Fruit fly (Drosophila melanogaster) whole organism, embryonic: ENCODE results near the gene CG7058.

Source experiments
- Bdp1 ChIP-seq: fragments of 200-800 bp; sonication (Bioruptor generic); optimal IDR thresholded peaks from 3 replicates; lab custom pipeline; 2016; ENCODE audit warnings: missing biosample characterization, missing genetic modification characterization
- CG10565 ChIP-seq: fragments of 200-800 bp; sonication (Bioruptor generic); optimal IDR thresholded peaks from 3 replicates; lab custom pipeline; 2016; ENCODE audit warnings: missing biosample characterization, mild to moderate bottlenecking, missing genetic modification characterization
- CG11398 ChIP-seq: fragments of 200-800 bp; sonication (Bioruptor generic); optimal IDR thresholded peaks from 2 replicates; lab custom pipeline; 2016; ENCODE audit warnings: missing biosample characterization, missing genetic modification characterization
- CG11560 ChIP-seq: fragments of 200-800 bp; sonication (Bioruptor generic); IDR thresholded peaks from 3 replicates; pipeline ENCODE4 v1.3.6; 2022; ENCODE audit warnings: missing biosample characterization, missing genetic modification characterization
- CG13624 ChIP-seq: fragments of 200-800 bp; sonication (Bioruptor generic); optimal IDR thresholded peaks from 2 replicates; lab custom pipeline; 2016; ENCODE audit warnings: missing biosample characterization, missing genetic modification characterization
- CG14014 ChIP-seq: fragments of 200-800 bp; sonication (Bioruptor generic); IDR thresholded peaks from 2 replicates; pipeline ENCODE4 v1.3.6; 2022; ENCODE audit warnings: missing biosample characterization, missing genetic modification characterization
- CG1602 ChIP-seq: fragments of 200-800 bp; sonication (Bioruptor generic); optimal IDR thresholded peaks from 3 replicates; lab custom pipeline; 2016; ENCODE audit warnings: missing biosample characterization, missing genetic modification characterization
- CG17186 ChIP-seq: fragments of 200-800 bp; sonication (Bioruptor generic); optimal IDR thresholded peaks from 3 replicates; lab custom pipeline; 2017; ENCODE audit warnings: missing biosample characterization, missing genetic modification reagents, missing genetic modification characterization
- CG17359 ChIP-seq: fragments of 200-800 bp; sonication (Bioruptor generic); optimal IDR thresholded peaks from 3 replicates; lab custom pipeline; 2018; ENCODE audit warnings: missing biosample characterization, mild to moderate bottlenecking, missing genetic modification characterization, moderate library complexity
- CG17829 ChIP-seq: fragments of 200-800 bp; optimal IDR thresholded peaks from 2 replicates; lab custom pipeline; 2019; ENCODE audit warnings: missing biosample characterization, mild to moderate bottlenecking, missing genetic modification characterization, moderate library complexity
- CG31441 ChIP-seq: fragments of 200-800 bp; sonication (Bioruptor generic); IDR thresholded peaks from 2 replicates; pipeline ENCODE4 v1.3.6; 2022; ENCODE audit warnings: missing biosample characterization, missing genetic modification characterization
- CG3281 ChIP-seq: fragments of 200-800 bp; sonication (Bioruptor generic); optimal IDR thresholded peaks from 3 replicates; lab custom pipeline; 2017; ENCODE audit warnings: missing biosample characterization, mild to moderate bottlenecking, missing genetic modification characterization
- CG33557 ChIP-seq: fragments of 200-800 bp; sonication (Bioruptor generic); optimal IDR thresholded peaks from 2 replicates; lab custom pipeline; 2019; ENCODE audit warnings: missing biosample characterization, mild to moderate bottlenecking, missing genetic modification characterization, moderate library complexity
- CG43689 ChIP-seq: fragments of 200-800 bp; sonication (Bioruptor generic); IDR thresholded peaks from 2 replicates; pipeline ENCODE4 v1.3.6; 2022; ENCODE audit warnings: missing biosample characterization, missing genetic modification characterization
- CG8924 ChIP-seq: fragments of 200-800 bp; optimal IDR thresholded peaks from 3 replicates; lab custom pipeline; 2019; ENCODE audit warnings: missing biosample characterization, mild to moderate bottlenecking, missing genetic modification characterization, moderate library complexity
- CG9797 ChIP-seq: fragments of 200-800 bp; sonication (Bioruptor generic); optimal IDR thresholded peaks from 3 replicates; lab custom pipeline; 2018; ENCODE audit warnings: missing biosample characterization, mild to moderate bottlenecking, missing genetic modification characterization
- CG9876 ChIP-seq: fragments of 200-800 bp; sonication (Bioruptor generic); optimal IDR thresholded peaks from 2 replicates; lab custom pipeline; 2016; ENCODE audit warnings: missing biosample characterization, missing genetic modification characterization
- Dbx ChIP-seq: fragments of 200-800 bp; sonication (Bioruptor generic); IDR thresholded peaks from 3 replicates; pipeline ENCODE4 v1.3.6; 2022; ENCODE audit warnings: missing biosample characterization, missing genetic modification characterization
- Dref ChIP-seq: fragments of 200-800 bp; sonication (Bioruptor generic); IDR thresholded peaks from 2 replicates; pipeline ENCODE4 v1.3.6; 2022; ENCODE audit warnings: missing biosample characterization, missing genetic modification characterization
- E2f1 ChIP-seq: fragments of 200-800 bp; sonication (Bioruptor generic); IDR thresholded peaks from 2 replicates; pipeline ENCODE4 v1.3.6; 2022; ENCODE audit warnings: missing biosample characterization, missing genetic modification characterization
- Ets65A ChIP-seq: fragments of 200-800 bp; sonication (Bioruptor generic); peaks from one replicate; lab custom pipeline; 2016; ENCODE audit warnings: missing biosample characterization, missing genetic modification characterization
- Hmr ChIP-seq: fragments of 200-800 bp; sonication (Bioruptor generic); optimal IDR thresholded peaks from 3 replicates; lab custom pipeline; 2017; ENCODE audit warnings: mild to moderate bottlenecking, missing biosample characterization, missing genetic modification reagents, missing genetic modification characterization
- Lim3 ChIP-seq: fragments of 200-800 bp; sonication (Bioruptor generic); IDR thresholded peaks from 2 replicates; pipeline ENCODE4 v1.3.6; 2022; ENCODE audit warnings: missing biosample characterization, missing genetic modification characterization
- Med ChIP-seq: fragments of 200-800 bp; sonication (Bioruptor generic); peaks from one replicate; lab custom pipeline; 2016; ENCODE audit warnings: missing biosample characterization, missing genetic modification characterization, mild to moderate bottlenecking, inconsistent platforms, moderate library complexity
- NC2β ChIP-seq: fragments of 200-800 bp; sonication (Bioruptor generic); optimal IDR thresholded peaks from 2 replicates; lab custom pipeline; 2016; ENCODE audit warnings: missing biosample characterization, missing genetic modification characterization
- Nf-YC ChIP-seq: fragments of 200-800 bp; optimal IDR thresholded peaks from 3 replicates; lab custom pipeline; 2019; ENCODE audit warnings: missing biosample characterization, mild to moderate bottlenecking, missing genetic modification characterization, moderate library complexity
- Pdp1 ChIP-seq, 2 experiments: fragments of 200-800 bp; sonication (Bioruptor generic); optimal IDR thresholded peaks; 3 replicates each; lab custom pipeline; 2016; ENCODE audit warnings: missing biosample characterization in 2 of 2, missing genetic modification characterization in 2 of 2, mild to moderate bottlenecking in 1 of 2, moderate library complexity in 1 of 2
- Poxn ChIP-seq: fragments of 200-800 bp; sonication (Bioruptor generic); IDR thresholded peaks from 2 replicates; pipeline ENCODE4 v1.3.6; 2022; ENCODE audit warnings: missing biosample characterization, missing genetic modification characterization
- Rfx ChIP-seq: fragments of 200-800 bp; sonication (Bioruptor generic); IDR thresholded peaks from 2 replicates; pipeline ENCODE4 v1.3.6; 2022; ENCODE audit warnings: missing biosample characterization, missing genetic modification characterization
- Spps ChIP-seq: fragments of 200-800 bp; sonication (Bioruptor generic); optimal IDR thresholded peaks from 2 replicates; lab custom pipeline; 2018; ENCODE audit warnings: missing biosample characterization, mild to moderate bottlenecking, missing genetic modification characterization
- Sry-β ChIP-seq: fragments of 200-800 bp; sonication (Bioruptor generic); optimal IDR thresholded peaks from 2 replicates; lab custom pipeline; 2018; ENCODE audit warnings: missing biosample characterization, mild to moderate bottlenecking, missing genetic modification characterization, moderate library complexity
- amos ChIP-seq: fragments of 200-800 bp; sonication (Bioruptor generic); IDR thresholded peaks from 2 replicates; pipeline ENCODE4 v1.3.6; 2022; ENCODE audit warnings: missing biosample characterization, missing genetic modification characterization; ENCODE audit not compliant: partially characterized antibody
- caup ChIP-seq: fragments of 200-800 bp; sonication (Bioruptor generic); optimal IDR thresholded peaks from 3 replicates; lab custom pipeline; 2017; ENCODE audit warnings: missing biosample characterization, mild to moderate bottlenecking, missing genetic modification characterization, moderate library complexity; ENCODE audit not compliant: severe bottlenecking
- chm ChIP-seq: fragments of 200-800 bp; sonication (Bioruptor generic); IDR thresholded peaks from 2 replicates; pipeline ENCODE4 v1.3.6; 2022; ENCODE audit warnings: missing biosample characterization, missing genetic modification characterization
- ci ChIP-seq: fragments of 200-800 bp; sonication (Bioruptor generic); IDR thresholded peaks from 3 replicates; pipeline ENCODE4 v1.3.6; 2022; ENCODE audit warnings: missing biosample characterization, missing genetic modification characterization
- crol ChIP-seq: fragments of 200-800 bp; sonication (Bioruptor generic); IDR thresholded peaks from 2 replicates; pipeline ENCODE4 v1.3.6; 2022; ENCODE audit warnings: missing biosample characterization, missing genetic modification characterization
- eyg ChIP-seq: fragments of 200-800 bp; sonication (Bioruptor generic); optimal IDR thresholded peaks from 3 replicates; lab custom pipeline; 2016; ENCODE audit warnings: missing biosample characterization, missing genetic modification characterization
- gcm ChIP-seq: fragments of 200-800 bp; sonication (Bioruptor generic); optimal IDR thresholded peaks from 2 replicates; lab custom pipeline; 2019; ENCODE audit warnings: missing biosample characterization, mild to moderate bottlenecking, missing genetic modification characterization, moderate library complexity
- grau ChIP-seq: fragments of 200-800 bp; optimal IDR thresholded peaks from 3 replicates; lab custom pipeline; 2019; ENCODE audit warnings: missing biosample characterization, mild to moderate bottlenecking, missing genetic modification characterization, moderate library complexity
- h ChIP-seq: fragments of >200 bp; optimal IDR thresholded peaks from 2 replicates; lab custom pipeline; 2017
- hth ChIP-seq: fragments of >200 bp; optimal IDR thresholded peaks from 2 replicates; lab custom pipeline; 2017; ENCODE audit warnings: inconsistent platforms
- mam ChIP-seq: fragments of 200-800 bp; sonication (Bioruptor generic); optimal IDR thresholded peaks from 3 replicates; lab custom pipeline; 2016; ENCODE audit warnings: missing biosample characterization, missing genetic modification characterization
- nau ChIP-seq: fragments of 200-800 bp; sonication (Bioruptor generic); optimal IDR thresholded peaks from 3 replicates; lab custom pipeline; 2017; ENCODE audit warnings: missing biosample characterization, mild to moderate bottlenecking, missing genetic modification characterization, missing genetic modification reagents
- nom ChIP-seq: fragments of 200-800 bp; sonication (Bioruptor generic); optimal IDR thresholded peaks from 2 replicates; lab custom pipeline; 2017; ENCODE audit warnings: missing biosample characterization, missing genetic modification characterization, mild to moderate bottlenecking, moderate library complexity, missing genetic modification reagents
- org-1 ChIP-seq: fragments of 200-800 bp; sonication (Bioruptor generic); optimal IDR thresholded peaks from 2 replicates; lab custom pipeline; 2017; ENCODE audit warnings: missing biosample characterization, missing genetic modification characterization
- pros ChIP-seq: fragments of 200-800 bp; sonication (Bioruptor generic); optimal IDR thresholded peaks from 3 replicates; lab custom pipeline; 2019; ENCODE audit warnings: missing biosample characterization, mild to moderate bottlenecking, missing genetic modification characterization, moderate library complexity
- pum ChIP-seq: fragments of 200-800 bp; sonication (Bioruptor generic); optimal IDR thresholded peaks from 2 replicates; lab custom pipeline; 2016; ENCODE audit warnings: missing biosample characterization, missing genetic modification characterization
- run ChIP-seq: fragments of 200-800 bp; sonication (Bioruptor generic); optimal IDR thresholded peaks from 3 replicates; lab custom pipeline; 2018; ENCODE audit warnings: missing biosample characterization, mild to moderate bottlenecking, missing genetic modification characterization
- sna ChIP-seq: fragments of 200-800 bp; sonication (Bioruptor generic); IDR thresholded peaks from 2 replicates; pipeline ENCODE4 v1.3.6; 2022; ENCODE audit warnings: missing biosample characterization, missing genetic modification characterization; ENCODE audit not compliant: partially characterized antibody
- ssp ChIP-seq: fragments of 200-800 bp; sonication (Bioruptor generic); IDR thresholded peaks from 2 replicates; pipeline ENCODE4 v1.3.6; 2022; ENCODE audit warnings: missing biosample characterization, missing genetic modification characterization
- tgo ChIP-seq: fragments of 200-800 bp; sonication (Bioruptor generic); IDR thresholded peaks from 3 replicates; pipeline ENCODE4 v1.3.6; 2022; ENCODE audit warnings: missing biosample characterization, missing genetic modification characterization
- wek ChIP-seq: fragments of 200-800 bp; sonication (Bioruptor generic); optimal IDR thresholded peaks from 3 replicates; lab custom pipeline; 2018; ENCODE audit warnings: missing biosample characterization, mild to moderate bottlenecking, missing genetic modification characterization, moderate library complexity

CG7058 gene

dm6 chrX:18837046-18837445, 30.6 kb downstream of the CG7058 start (continued):
- TF ChIP-seq CG17829 (peak; percentile 43), CG8924 (peak; percentile 9), sna (no peak), Rfx (GFP tag; lab: Robert Waterston, UW) (peak; percentile 66), CG43689 (0 out of 2 replicates have a peak, but pooled peaks have one; percentile 13), NC2β (GFP tag; lab: Kevin White, UChicago) (no peak), amos (GFP tag; lab: Robert Waterston, UW) (no peak), eyg (GFP tag; lab: Kevin White, UChicago) (no peak), CG9876 (GFP tag; lab: Kevin White, UChicago) (no peak), E2f1 (GFP tag; lab: Robert Waterston, UW) (peak; percentile 59), CG17359 (no peak), chm (no peak), ci (GFP tag; lab: Robert Waterston, UW) (0 out of 3 replicates have a peak, but pooled peaks have one; percentile 61), CG14014 (GFP tag; lab: Robert Waterston, UW) (no peak), Poxn (GFP tag; lab: Robert Waterston, UW) (no peak), CG31441 (GFP tag; lab: Robert Waterston, UW) (peak; percentile 55), mam (GFP tag; lab: Kevin White, UChicago) (peak; percentile 31), tgo (GFP tag; lab: Robert Waterston, UW) (peak; percentile 76), CG10565 (no peak), Dbx (GFP tag; lab: Robert Waterston, UW) (no peak), ssp (GFP tag; lab: Robert Waterston, UW) (0 out of 2 replicates have a peak, but pooled peaks have one; percentile 38), Dref (GFP tag; lab: Robert Waterston, UW) (no peak), Med (GFP tag; lab: Kevin White, UChicago) (peak; percentile 80), hth (no peak), CG13624 (GFP tag; lab: Kevin White, UChicago) (no peak), CG3281 (GFP tag; lab: Kevin White, UChicago) (no peak), CG1602 (GFP tag; lab: Kevin White, UChicago) (no peak), nom (GFP tag; lab: Kevin White, UChicago) (no peak), CG17186 (GFP tag; lab: Kevin White, UChicago) (no peak), nau (GFP tag; lab: Kevin White, UChicago) (no peak), run (tag; lab: Kevin White, UChicago) (peak; percentile 1), Pdp1 (GFP tag; optimal IDR thresholded peaks at IDR 0.05; lab: Kevin White, UChicago) (peak; percentile 33 to 42), crol (GFP tag; lab: Robert Waterston, UW) (no peak), org-1 (GFP tag; lab: Kevin White, UChicago) (peak; percentile 2), h (lab: Kevin White, UChicago) (no peak), Ets65A (GFP tag; lab: Kevin White, UChicago) (peak; percentile 71), Nf-YC (tag; lab: Kevin White, UChicago) (peak; percentile 27), Hmr (GFP tag; lab: Kevin White, UChicago) (peak; percentile 7), grau (peak; percentile 57), Sry-β (no peak), pum (GFP tag; lab: Kevin White, UChicago) (peak; percentile 33), Lim3 (GFP tag; lab: Robert Waterston, UW) (peak; percentile 33; the same call in 1 of the 2 replicates), CG11398 (GFP tag; lab: Kevin White, UChicago) (peak; percentile 20), CG9797 (GFP tag; lab: Kevin White, UChicago) (no peak), Bdp1 (GFP tag; lab: Kevin White, UChicago) (peak; percentile 17), Spps (tag; lab: Kevin White, UChicago) (no peak), CG11560 (tag; lab: Robert Waterston, UW) (no peak), CG33557 (GFP tag; lab: Kevin White, UChicago) (no peak), pros (GFP tag; lab: Kevin White, UChicago) (peak; percentile 0), caup (GFP tag; lab: Kevin White, UChicago) (no peak), gcm (GFP tag; lab: Kevin White, UChicago) (peak; percentile 10), wek (GFP tag; lab: Kevin White, UChicago) (peak; percentile 8)
